Worm (Caenorhabditis elegans) whole organism, late embryonic: ENCODE results near the gene ugt-39.

Source experiments
- nhr-11 ChIP-seq: fragments of 150-350 bp; optimal IDR thresholded peaks from 2 replicates; lab custom pipeline; 2014; ENCODE audit warnings: missing biosample characterization, missing genetic modification characterization
- pha-2 ChIP-seq: sonication (generic microtip); optimal IDR thresholded peaks from 2 replicates; lab custom pipeline; 2017; ENCODE audit warnings: mild to moderate bottlenecking, missing genetic modification characterization, missing compliant biosample characterization
- rnt-1 ChIP-seq: sonication (generic microtip); optimal IDR thresholded peaks from 2 replicates; lab custom pipeline; 2016; ENCODE audit warnings: missing genetic modification characterization, missing compliant biosample characterization

- no peak for TF ChIP-seq rnt-1 (tag; lab: Kevin White, UChicago)
- TF ChIP-seq pha-2, result no peak
- no peak for TF ChIP-seq nhr-11 (tag; lab: Kevin White, UChicago)
These were observed 24.7 kb upstream of the ugt-39 start, which contains the start of gene sre-10 for ce11 chrV:7132248-7132647.
